Fruit fly (Drosophila melanogaster): ENCODE data around the gene CG5973.

dm6 chr2L:7395813-7396212 is 41.5 kb upstream of the CG5973 start:
- TF ChIP-seq CTCF (optimal IDR thresholded peaks at IDR 0.05) (no peak), CG8478 (optimal IDR thresholded peaks at IDR 0.05) (no peak)

All from S2 (cell line).